Worm (Caenorhabditis elegans) whole organism, L1 larva: ENCODE results near the gene C07B5.2.

ENCODE experiments used
- Y116A8C.19 ChIP-seq: sonication (generic microtip); optimal IDR thresholded peaks from 2 replicates; lab custom pipeline; 2016; ENCODE audit warnings: missing compliant biosample characterization, missing genetic modification characterization, borderline replicate concordance
- ama-1 ChIP-seq: fragments of 150-350 bp; optimal IDR thresholded peaks from 2 replicates; lab custom pipeline; 2014
- blmp-1 ChIP-seq: fragments of 150-350 bp; optimal IDR thresholded peaks from 2 replicates; lab custom pipeline; 2014; ENCODE audit warnings: missing biosample characterization, missing genetic modification characterization
- ceh-8 ChIP-seq: fragments of 200-800 bp; sonication (Bioruptor generic); optimal IDR thresholded peaks from 2 replicates; lab custom pipeline; 2018; ENCODE audit warnings: mild to moderate bottlenecking, missing genetic modification characterization, moderate library complexity, missing compliant biosample characterization
- ceh-88 ChIP-seq: fragments of 200-800 bp; sonication (Bioruptor generic); IDR thresholded peaks from 2 replicates; pipeline ENCODE4 v1.3.6; 2022; ENCODE audit warnings: missing genetic modification characterization, missing compliant biosample characterization
- ceh-90 ChIP-seq: sonication (generic microtip); optimal IDR thresholded peaks from 2 replicates; lab custom pipeline; 2016; ENCODE audit warnings: missing genetic modification characterization, missing compliant biosample characterization
- dsc-1 ChIP-seq: sonication (generic microtip); optimal IDR thresholded peaks from 2 replicates; lab custom pipeline; 2016; ENCODE audit warnings: mild to moderate bottlenecking, missing genetic modification characterization, missing compliant biosample characterization
- efl-1 ChIP-seq, 4 experiments: fragments of 150-350 bp; optimal IDR thresholded peaks in 3 of 4; peaks in 1 of 4; 1 replicate in 1 of 4; 2 replicates in 3 of 4; lab custom pipeline; 2014; ENCODE audit warnings: missing biosample characterization in 2 of 4, missing genetic modification characterization in 2 of 4, missing genetic modification reagents in 2 of 4
- efl-3 ChIP-seq: fragments of 200-800 bp; sonication (Bioruptor generic); optimal IDR thresholded peaks from 2 replicates; lab custom pipeline; 2018; ENCODE audit warnings: mild to moderate bottlenecking, missing genetic modification characterization, missing compliant biosample characterization
- elt-3 ChIP-seq, 6 experiments: fragments of 150-350 bp in 1 of 6; sonication (generic microtip); optimal IDR thresholded peaks; 2 replicates each; lab custom pipeline; 2017 to 2018; ENCODE audit warnings: missing biosample characterization in 6 of 6, missing genetic modification characterization in 6 of 6, inconsistent platforms in 1 of 6
- fkh-10 ChIP-seq: sonication (generic microtip); optimal IDR thresholded peaks from 2 replicates; lab custom pipeline; 2017; ENCODE audit warnings: missing biosample characterization, missing genetic modification reagents, missing genetic modification characterization
- fkh-8 ChIP-seq: sonication (generic microtip); optimal IDR thresholded peaks from 2 replicates; lab custom pipeline; 2016; ENCODE audit warnings: mild to moderate bottlenecking, missing genetic modification characterization, missing compliant biosample characterization
- fos-1 ChIP-seq: fragments of 150-350 bp; optimal IDR thresholded peaks from 2 replicates; lab custom pipeline; 2014; ENCODE audit warnings: missing biosample characterization, missing genetic modification characterization
- grh-1 ChIP-seq: fragments of 200-800 bp; sonication (Bioruptor generic); IDR thresholded peaks from 2 replicates; pipeline ENCODE4 v1.3.6; 2022; ENCODE audit warnings: missing genetic modification reagents, missing genetic modification characterization, missing compliant biosample characterization
- hlh-17 ChIP-seq: fragments of 200-800 bp; sonication (Bioruptor generic); optimal IDR thresholded peaks from 2 replicates; lab custom pipeline; 2018; ENCODE audit warnings: missing genetic modification characterization, mild to moderate bottlenecking, missing compliant biosample characterization, moderate library complexity, borderline replicate concordance
- hlh-4 ChIP-seq: sonication (generic microtip); optimal IDR thresholded peaks from 2 replicates; lab custom pipeline; 2016; ENCODE audit warnings: mild to moderate bottlenecking, missing genetic modification characterization, missing compliant biosample characterization
- isw-1 ChIP-seq: fragments of 200-800 bp; sonication (Bioruptor generic); IDR thresholded peaks from 2 replicates; pipeline ENCODE4 v1.3.6; 2022; ENCODE audit warnings: missing genetic modification characterization, missing compliant biosample characterization
- jun-1 ChIP-seq: fragments of 150-350 bp; optimal IDR thresholded peaks from 2 replicates; lab custom pipeline; 2014; ENCODE audit warnings: missing biosample characterization, missing genetic modification reagents, missing genetic modification characterization
- lin-14 ChIP-seq: fragments of 200-800 bp; sonication (Bioruptor generic); optimal IDR thresholded peaks from 2 replicates; lab custom pipeline; 2018; ENCODE audit warnings: mild to moderate bottlenecking, missing genetic modification characterization, moderate library complexity, missing compliant biosample characterization
- lin-15B ChIP-seq: fragments of 150-350 bp; sonication (generic microtip); optimal IDR thresholded peaks from 3 replicates; lab custom pipeline; 2014; ENCODE audit warnings: missing biosample characterization, missing genetic modification characterization
- lin-35 ChIP-seq, 2 experiments: fragments of 150-350 bp; optimal IDR thresholded peaks; 2 replicates each; lab custom pipeline; 2014; ENCODE audit warnings: missing biosample characterization in 2 of 2, missing genetic modification characterization in 2 of 2, missing genetic modification reagents in 2 of 2
- mab-9 ChIP-seq: fragments of 200-800 bp; sonication (Bioruptor generic); IDR thresholded peaks from 2 replicates; pipeline ENCODE4 v1.3.6; 2022; ENCODE audit warnings: missing genetic modification reagents, missing genetic modification characterization, missing compliant biosample characterization
- mef-2 ChIP-seq: fragments of 150-350 bp; optimal IDR thresholded peaks from 2 replicates; lab custom pipeline; 2014; ENCODE audit warnings: missing biosample characterization, missing genetic modification characterization
- mep-1 ChIP-seq: fragments of 150-350 bp; optimal IDR thresholded peaks from 2 replicates; lab custom pipeline; 2014; ENCODE audit warnings: missing biosample characterization, missing genetic modification characterization
- nhr-12 ChIP-seq: sonication (generic microtip); optimal IDR thresholded peaks from 2 replicates; lab custom pipeline; 2017; ENCODE audit warnings: missing biosample characterization, missing genetic modification characterization
- nhr-19 ChIP-seq: fragments of 200-800 bp; sonication (Bioruptor generic); conservative IDR thresholded peaks from 2 replicates; pipeline ENCODE4 v1.3.6; 2022; ENCODE audit warnings: missing genetic modification characterization, missing compliant biosample characterization
- nhr-28 ChIP-seq: fragments of 150-350 bp; optimal IDR thresholded peaks from 2 replicates; lab custom pipeline; 2014; ENCODE audit warnings: missing biosample characterization, missing genetic modification characterization
- nhr-47 ChIP-seq: sonication (generic microtip); optimal IDR thresholded peaks from 2 replicates; lab custom pipeline; 2016; ENCODE audit warnings: mild to moderate bottlenecking, missing genetic modification characterization, moderate library complexity, missing compliant biosample characterization
- nhr-71 ChIP-seq: sonication (generic microtip); optimal IDR thresholded peaks from 2 replicates; lab custom pipeline; 2016; ENCODE audit warnings: mild to moderate bottlenecking, missing genetic modification characterization, moderate library complexity, missing compliant biosample characterization
- nhr-76 ChIP-seq: sonication (generic microtip); optimal IDR thresholded peaks from 2 replicates; lab custom pipeline; 2017; ENCODE audit warnings: missing biosample characterization, missing genetic modification characterization
- nhr-77 ChIP-seq: fragments of 150-350 bp; optimal IDR thresholded peaks from 2 replicates; lab custom pipeline; 2014; ENCODE audit warnings: missing biosample characterization, missing genetic modification characterization
- nhr-85 ChIP-seq: sonication (generic microtip); peaks from one replicate; lab custom pipeline; 2016; ENCODE audit warnings: missing genetic modification characterization, inconsistent platforms, missing compliant biosample characterization
- pax-3 ChIP-seq: fragments of 200-800 bp; sonication (Bioruptor generic); optimal IDR thresholded peaks from 2 replicates; lab custom pipeline; 2018; ENCODE audit warnings: mild to moderate bottlenecking, missing genetic modification characterization, moderate library complexity, missing compliant biosample characterization
- pqm-1 ChIP-seq: sonication (generic microtip); optimal IDR thresholded peaks from 3 replicates; lab custom pipeline; 2017; ENCODE audit warnings: missing biosample characterization, missing genetic modification characterization
- snpc-4 ChIP-seq: fragments of 150-350 bp; optimal IDR thresholded peaks from 2 replicates; lab custom pipeline; 2014; ENCODE audit warnings: missing biosample characterization, missing genetic modification characterization
- sup-37 ChIP-seq: fragments of 200-800 bp; sonication (Bioruptor generic); optimal IDR thresholded peaks from 2 replicates; lab custom pipeline; 2018; ENCODE audit warnings: mild to moderate bottlenecking, missing genetic modification characterization, missing compliant biosample characterization
- swsn-7 ChIP-seq: sonication (generic microtip); optimal IDR thresholded peaks from 2 replicates; lab custom pipeline; 2016; ENCODE audit warnings: missing genetic modification characterization, missing compliant biosample characterization
- tbx-2 ChIP-seq: sonication (generic microtip); optimal IDR thresholded peaks from 2 replicates; lab custom pipeline; 2016; ENCODE audit warnings: missing genetic modification characterization, missing compliant biosample characterization
- tlp-1 ChIP-seq: fragments of 150-350 bp; optimal IDR thresholded peaks from 2 replicates; lab custom pipeline; 2014; ENCODE audit warnings: missing biosample characterization, missing genetic modification characterization
- unc-30 ChIP-seq: sonication (generic microtip); optimal IDR thresholded peaks from 2 replicates; lab custom pipeline; 2017; ENCODE audit warnings: missing biosample characterization, missing genetic modification characterization
- vab-15 ChIP-seq: sonication (generic microtip); optimal IDR thresholded peaks from 2 replicates; lab custom pipeline; 2017; ENCODE audit warnings: missing genotype, mild to moderate bottlenecking, missing genetic modification characterization, missing compliant biosample characterization
- ztf-11 ChIP-seq, 2 experiments: sonication (generic microtip); optimal IDR thresholded peaks; 2 replicates each; lab custom pipeline; 2016 to 2017; ENCODE audit warnings: missing genetic modification characterization in 2 of 2, missing biosample characterization in 1 of 2, missing compliant biosample characterization in 1 of 2
- ztf-4 ChIP-seq: fragments of 150-350 bp; optimal IDR thresholded peaks from 2 replicates; lab custom pipeline; 2014; ENCODE audit warnings: missing biosample characterization, missing genetic modification characterization

The C07B5.2 gene

ce11 chrX:9506341-9506740 lies 10.7 kb downstream of the C07B5.2 start:
- TF ChIP-seq lin-14 (GFP tag; lab: Kevin White, UChicago) (peak; percentile 44), lin-15B (tag; lab: Kevin White, UChicago) (no peak)

- TF ChIP-seq unc-30 (tag; lab: Kevin White, UChicago) (no peak), blmp-1 (peak; percentile 8)
These were observed 12.1 kb downstream of the C07B5.2 start for ce11 chrX:9504911-9505397.

- no peak for TF ChIP-seq pqm-1 (tag; lab: Kevin White, UChicago)
- no peak for TF ChIP-seq ceh-90 (tag; lab: Kevin White, UChicago)
- TF ChIP-seq nhr-76, result no peak
- no peak for TF ChIP-seq tlp-1
- TF ChIP-seq isw-1 (GFP tag; lab: Robert Waterston, UW), result no peak
- TF ChIP-seq Y116A8C.19 (tag; lab: Kevin White, UChicago), result no peak
- no peak for TF ChIP-seq efl-3
- TF ChIP-seq nhr-71, result no peak
- TF ChIP-seq swsn-7 (tag; lab: Kevin White, UChicago), result no peak
- no peak for TF ChIP-seq lin-35 (GFP tag; optimal IDR thresholded peaks at IDR 0.05; lab: Kevin White, UChicago)
- TF ChIP-seq elt-3 (tag; optimal IDR thresholded peaks at IDR 0.05; lab: Kevin White, UChicago), result no peak
- TF ChIP-seq dsc-1 (tag; lab: Kevin White, UChicago), result no peak
- no peak for TF ChIP-seq hlh-17 (GFP tag; lab: Kevin White, UChicago)
- TF ChIP-seq efl-1 (optimal IDR thresholded peaks at IDR 0.05; lab: Kevin White, UChicago), result no peak
- TF ChIP-seq efl-1 (GFP tag; optimal IDR thresholded peaks at IDR 0.05 in 1 of 2; lab: Kevin White, UChicago), result no peak
These were observed 12.8 kb downstream of the C07B5.2 start for ce11 chrX:9504221-9504620.

- TF ChIP-seq mef-2 (no peak), pax-3 (tag; lab: Kevin White, UChicago) (no peak), fkh-10 (no peak), nhr-47 (tag; lab: Kevin White, UChicago) (no peak), nhr-85 (tag; lab: Kevin White, UChicago) (no peak), mab-9 (GFP tag; lab: Robert Waterston, UW) (no peak), mep-1 (no peak)
These were observed 17.7 kb downstream of the C07B5.2 start for ce11 chrX:9499355-9499754.

ce11 chrX:9494661-9495060 lies 22.3 kb downstream of the C07B5.2 start:
- TF ChIP-seq nhr-12 (no peak), blmp-1 (peak; percentile 29)

ce11 chrX:9491439-9491838 lies 25.6 kb downstream of the C07B5.2 start:
- TF ChIP-seq hlh-4, result no peak
- no peak for TF ChIP-seq ceh-90 (tag; lab: Kevin White, UChicago)
- no peak for TF ChIP-seq nhr-47 (tag; lab: Kevin White, UChicago)
- TF ChIP-seq jun-1 (tag; lab: Kevin White, UChicago), result no peak
- TF ChIP-seq snpc-4 (tag; lab: Kevin White, UChicago), result no peak
- peak; percentile 50; the same call in 1 of the 2 replicates for TF ChIP-seq grh-1 (GFP tag; lab: Robert Waterston, UW)
- TF ChIP-seq dsc-1 (tag; lab: Kevin White, UChicago), result no peak
- no peak for TF ChIP-seq ceh-8 (GFP tag; lab: Kevin White, UChicago)
- TF ChIP-seq ztf-4 (tag; lab: Kevin White, UChicago), result no peak
- TF ChIP-seq mep-1, result no peak
- no peak for TF ChIP-seq ama-1 (lab: Kevin White, UChicago)
- TF ChIP-seq fos-1, result no peak
- peak; percentile 43 for TF ChIP-seq blmp-1
- no peak for TF ChIP-seq pax-3 (tag; lab: Kevin White, UChicago)
- peak in 4 of 6 experiments; percentile 13 to 57 (median 44) for TF ChIP-seq elt-3 (tag; optimal IDR thresholded peaks at IDR 0.05; lab: Kevin White, UChicago)
- no peak for TF ChIP-seq nhr-28 (tag; lab: Kevin White, UChicago)
- peak; percentile 23 for TF ChIP-seq nhr-71
- no peak for TF ChIP-seq ceh-88 (GFP tag; lab: Robert Waterston, UW)
- no peak for TF ChIP-seq ztf-11 (tag; optimal IDR thresholded peaks at IDR 0.05; lab: Kevin White, UChicago)
- no peak for TF ChIP-seq nhr-76
- no peak for TF ChIP-seq vab-15
- TF ChIP-seq nhr-19 (GFP tag; lab: Robert Waterston, UW), result no peak
- TF ChIP-seq lin-14 (GFP tag; lab: Kevin White, UChicago), result peak; percentile 48
- TF ChIP-seq nhr-85 (tag; lab: Kevin White, UChicago), result peak; percentile 79
- TF ChIP-seq tbx-2 (tag; lab: Kevin White, UChicago), result no peak
- TF ChIP-seq sup-37 (GFP tag; lab: Kevin White, UChicago), result no peak
- no peak for TF ChIP-seq fkh-8 (tag; lab: Kevin White, UChicago)
- TF ChIP-seq nhr-77 (tag; lab: Kevin White, UChicago), result no peak
